In the genomic region with DNA sequence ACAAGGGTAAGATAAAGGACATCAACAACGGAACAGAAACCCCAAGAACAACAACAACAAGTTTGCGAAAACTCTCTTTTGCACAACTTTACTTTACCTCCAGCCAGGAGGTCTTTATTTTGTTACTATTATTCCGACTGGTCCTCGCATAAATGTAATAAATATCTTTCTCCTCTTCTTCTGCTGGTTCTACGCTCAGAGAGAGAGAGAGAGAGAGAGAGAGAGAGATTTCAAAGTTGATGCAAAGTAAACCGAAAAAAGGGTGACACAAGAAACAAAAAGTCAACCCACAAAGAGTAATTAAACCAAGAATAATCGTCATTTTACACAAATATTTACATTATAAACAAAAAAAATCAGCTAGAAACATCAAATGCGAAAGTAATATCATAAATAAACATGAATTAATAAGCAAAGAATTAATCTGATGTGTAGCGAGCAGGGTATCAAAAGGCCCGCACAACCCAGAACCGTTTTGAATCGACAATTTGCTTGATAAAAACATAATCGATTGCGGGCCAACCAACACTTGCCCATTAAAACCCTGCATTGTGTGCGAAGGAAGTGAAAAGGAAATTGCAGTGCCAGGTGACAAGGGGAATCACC, we compare ENCODE assay signal across 5 fruit fly cellular contexts.
TF ChIP-seq lines count a peak whose summit lies in the region.

No protein-coding gene starts in this region.

- no peak for TF ChIP-seq CTCF in whole organism, embryonic (GFP tag; optimal IDR thresholded peaks at IDR 0.05; lab: Kevin White, UChicago)

TF ChIP-seq in whole organism, adult, 20 proteins besides CTCF, POLR2A, EP300 and RAD21:
- peak; percentile 46 for TF ChIP-seq bab1 (GFP tag; optimal IDR thresholded peaks at IDR 0.05; lab: Kevin White, UChicago)
- no peak for TF ChIP-seq ovo (GFP tag; optimal IDR thresholded peaks at IDR 0.05; lab: Kevin White, UChicago)

TF ChIP-seq in whole organism, embryonic, 481 proteins besides CTCF, POLR2A, EP300 and RAD21 (continues in another document):
- TF ChIP-seq Dref (GFP tag; IDR thresholded peaks at IDR 0.05; lab: Robert Waterston, UW) (no peak), CG12769 (tag; optimal IDR thresholded peaks at IDR 0.05; lab: Kevin White, UChicago) (no peak), unpg (GFP tag; optimal IDR thresholded peaks at IDR 0.05; lab: Kevin White, UChicago) (peak; percentile 37), NK7.1 (GFP tag; optimal IDR thresholded peaks at IDR 0.05; lab: Kevin White, UChicago) (no peak), tin (GFP tag; optimal IDR thresholded peaks at IDR 0.05; lab: Kevin White, UChicago) (peak; percentile 5), CG7556 (GFP tag; optimal IDR thresholded peaks at IDR 0.05; lab: Kevin White, UChicago) (peak; percentile 2), CG7357 (GFP tag; IDR thresholded peaks at IDR 0.05; lab: Robert Waterston, UW) (no peak), CG17612 (GFP tag; IDR thresholded peaks at IDR 0.05; lab: Robert Waterston, UW) (no peak), sens-2 (GFP tag; IDR thresholded peaks at IDR 0.05; lab: Robert Waterston, UW) (no peak), zfh1 (GFP tag; IDR thresholded peaks at IDR 0.05; lab: Robert Waterston, UW) (no peak), CG3281 (GFP tag; optimal IDR thresholded peaks at IDR 0.05; lab: Kevin White, UChicago) (peak; percentile 11), slou (GFP tag; optimal IDR thresholded peaks at IDR 0.05; lab: Kevin White, UChicago) (no peak), pum (GFP tag; optimal IDR thresholded peaks at IDR 0.05; lab: Kevin White, UChicago) (peak; percentile 2), fd96Cb (tag; optimal IDR thresholded peaks at IDR 0.05; lab: Kevin White, UChicago) (no peak), CG6689 (GFP tag; IDR thresholded peaks at IDR 0.05; lab: Robert Waterston, UW) (0 out of 2 replicates have a peak, but pooled peaks have one; percentile 36), HHEX (GFP tag; optimal IDR thresholded peaks at IDR 0.05; lab: Kevin White, UChicago) (no peak), Trl (optimal IDR thresholded peaks at IDR 0.05; lab: Kevin White, UChicago) (peak; percentile 62 to 77), Trl (GFP tag; optimal IDR thresholded peaks at IDR 0.05; lab: Kevin White, UChicago) (no peak), kni (GFP tag; optimal IDR thresholded peaks at IDR 0.05; lab: Kevin White, UChicago) (no peak), CG6272 (GFP tag; IDR thresholded peaks at IDR 0.05; lab: Robert Waterston, UW) (no peak), CG7963 (GFP tag; IDR thresholded peaks at IDR 0.05; lab: Robert Waterston, UW; ENCODE audit: partially characterized antibody) (no peak)

TF ChIP-seq in whole organism, prepupa, 60 proteins besides CTCF, POLR2A, EP300 and RAD21 (continues in another document):
- TF ChIP-seq Eip93F (GFP tag; optimal IDR thresholded peaks at IDR 0.05; lab: Kevin White, UChicago): no peak
- peak; percentile 40; the same call in 1 of the 2 replicates for TF ChIP-seq Gug (GFP tag; IDR thresholded peaks at IDR 0.05; lab: Robert Waterston, UW)
- TF ChIP-seq ss (GFP tag; optimal IDR thresholded peaks at IDR 0.05; lab: Kevin White, UChicago): peak in 1 of 2 experiments; percentile 8
- TF ChIP-seq salr (GFP tag; optimal IDR thresholded peaks at IDR 0.05; lab: Kevin White, UChicago): peak; percentile 42 to 60
- peak; percentile 13 for TF ChIP-seq CG9139 (GFP tag; optimal IDR thresholded peaks at IDR 0.05; lab: Kevin White, UChicago)
- peak; percentile 59 for TF ChIP-seq CG34406 (GFP tag; optimal IDR thresholded peaks at IDR 0.05; lab: Kevin White, UChicago)
- TF ChIP-seq CG8632 (GFP tag; optimal IDR thresholded peaks at IDR 0.05; lab: Kevin White, UChicago): peak; percentile 37
- TF ChIP-seq vri (GFP tag; optimal IDR thresholded peaks at IDR 0.05; lab: Kevin White, UChicago): no peak
- TF ChIP-seq achi (GFP tag; optimal IDR thresholded peaks at IDR 0.05; lab: Kevin White, UChicago): peak; percentile 55
- peak; percentile 30 for TF ChIP-seq CG6808 (GFP tag; optimal IDR thresholded peaks at IDR 0.05; lab: Kevin White, UChicago)
- TF ChIP-seq CG16779 (tag; optimal IDR thresholded peaks at IDR 0.05; lab: Kevin White, UChicago): no peak
- peak; percentile 68 for TF ChIP-seq acj6 (GFP tag; optimal IDR thresholded peaks at IDR 0.05; lab: Kevin White, UChicago)
- TF ChIP-seq lz (GFP tag; optimal IDR thresholded peaks at IDR 0.05; lab: Kevin White, UChicago): peak; percentile 48
- TF ChIP-seq Hr39 (GFP tag; optimal IDR thresholded peaks at IDR 0.05; lab: Kevin White, UChicago): peak; percentile 53
- TF ChIP-seq CG8119 (GFP tag; IDR thresholded peaks at IDR 0.05; lab: Robert Waterston, UW): peak; percentile 47; the same call in 1 of the 3 replicates
- TF ChIP-seq CG15336 (GFP tag; IDR thresholded peaks at IDR 0.05; lab: Robert Waterston, UW): peak; percentile 33; the same call in 1 of the 2 replicates
- TF ChIP-seq svp (GFP tag; lab: Kevin White, UChicago): peak; percentile 89
- peak; percentile 15 for TF ChIP-seq Lpt (GFP tag; optimal IDR thresholded peaks at IDR 0.05; lab: Kevin White, UChicago)
- peak; percentile 60 for TF ChIP-seq Sox102F (GFP tag; optimal IDR thresholded peaks at IDR 0.05; lab: Kevin White, UChicago)
- peak; percentile 57 for TF ChIP-seq OdsH (GFP tag; optimal IDR thresholded peaks at IDR 0.05; lab: Kevin White, UChicago)

TF ChIP-seq in whole organism, pupa, 21 proteins besides CTCF, POLR2A, EP300 and RAD21:
- TF ChIP-seq gl (tag; optimal IDR thresholded peaks at IDR 0.05; lab: Kevin White, UChicago) (no peak), CG15710 (tag; optimal IDR thresholded peaks at IDR 0.05; lab: Kevin White, UChicago) (peak; percentile 38), rn (GFP tag; IDR thresholded peaks at IDR 0.05; lab: Robert Waterston, UW) (no peak), CG4496 (GFP tag; IDR thresholded peaks at IDR 0.05; lab: Robert Waterston, UW) (peak; percentile 58; the same call in 1 of the 3 replicates), Ets98B (GFP tag; IDR thresholded peaks at IDR 0.05; lab: Robert Waterston, UW) (no peak), Pif1B (GFP tag; optimal IDR thresholded peaks at IDR 0.05; lab: Kevin White, UChicago) (peak; percentile 48), CG8159 (tag; optimal IDR thresholded peaks at IDR 0.05; lab: Kevin White, UChicago) (peak; percentile 77), fd96Ca (GFP tag; IDR thresholded peaks at IDR 0.05; lab: Robert Waterston, UW) (no peak; the same call in 2 of the 3 replicates), CG8301 (tag; optimal IDR thresholded peaks at IDR 0.05; lab: Kevin White, UChicago) (peak; percentile 42), CG17806 (tag; optimal IDR thresholded peaks at IDR 0.05; lab: Kevin White, UChicago) (peak; percentile 65), EcR (GFP tag; optimal IDR thresholded peaks at IDR 0.05; lab: Kevin White, UChicago) (no peak), CG14655 (GFP tag; optimal IDR thresholded peaks at IDR 0.05; lab: Kevin White, UChicago) (peak; percentile 54), CG34367 (tag; optimal IDR thresholded peaks at IDR 0.05; lab: Kevin White, UChicago) (peak; percentile 57), CG13204 (GFP tag; optimal IDR thresholded peaks at IDR 0.05; lab: Kevin White, UChicago) (no peak), CG32121 (GFP tag; IDR thresholded peaks at IDR 0.05; lab: Robert Waterston, UW) (0 out of 2 replicates have a peak, but pooled peaks have one; percentile 23), Snoo (tag; optimal IDR thresholded peaks at IDR 0.05; lab: Kevin White, UChicago) (peak; percentile 42), CG12605 (GFP tag; IDR thresholded peaks at IDR 0.05; lab: Robert Waterston, UW) (peak; percentile 57; the same call in 1 of the 2 replicates), CG9948 (tag; optimal IDR thresholded peaks at IDR 0.05; lab: Kevin White, UChicago) (peak; percentile 52), CG10348 (GFP tag; IDR thresholded peaks at IDR 0.05; lab: Robert Waterston, UW) (no peak), Pif1A (GFP tag; optimal IDR thresholded peaks at IDR 0.05; lab: Kevin White, UChicago) (peak; percentile 54), D1 (tag; optimal IDR thresholded peaks at IDR 0.05; lab: Kevin White, UChicago) (peak; percentile 12)

TF ChIP-seq in whole organism, wandering third instar larva, 38 proteins besides CTCF, POLR2A, EP300 and RAD21:
- TF ChIP-seq Hr83 (GFP tag; optimal IDR thresholded peaks at IDR 0.05; lab: Kevin White, UChicago; ENCODE audit: poor library complexity, severe bottlenecking) (no peak), fru (GFP tag; optimal IDR thresholded peaks at IDR 0.05; lab: Kevin White, UChicago) (peak; percentile 43), Sp1 (GFP tag; optimal IDR thresholded peaks at IDR 0.05; lab: Kevin White, UChicago) (peak; percentile 9), dsf (GFP tag; optimal IDR thresholded peaks at IDR 0.05; lab: Kevin White, UChicago; ENCODE audit: borderline replicate concordance) (no peak), foxo (GFP tag; optimal IDR thresholded peaks at IDR 0.05; lab: Kevin White, UChicago) (peak in 1 of 2 experiments; percentile 33), OdsH (GFP tag; optimal IDR thresholded peaks at IDR 0.05; lab: Kevin White, UChicago) (peak; percentile 18), woc (GFP tag; optimal IDR thresholded peaks at IDR 0.05; lab: Kevin White, UChicago) (peak; percentile 51), rgr (GFP tag; optimal IDR thresholded peaks at IDR 0.05; lab: Kevin White, UChicago) (peak; percentile 48), br (GFP tag; optimal IDR thresholded peaks at IDR 0.05; lab: Kevin White, UChicago) (peak; percentile 36), Dfd (GFP tag; optimal IDR thresholded peaks at IDR 0.05; lab: Kevin White, UChicago) (no peak), Dif (GFP tag; optimal IDR thresholded peaks at IDR 0.05; lab: Kevin White, UChicago; ENCODE audit: partially characterized antibody) (no peak), tai (GFP tag; optimal IDR thresholded peaks at IDR 0.05; lab: Kevin White, UChicago) (no peak), sage (GFP tag; optimal IDR thresholded peaks at IDR 0.05; lab: Kevin White, UChicago) (peak; percentile 24), h (GFP tag; optimal IDR thresholded peaks at IDR 0.05; lab: Kevin White, UChicago) (peak; percentile 45), psq (GFP tag; optimal IDR thresholded peaks at IDR 0.05; lab: Kevin White, UChicago) (peak; percentile 10), Jra (GFP tag; optimal IDR thresholded peaks at IDR 0.05; lab: Kevin White, UChicago) (no peak), Rel (GFP tag; optimal IDR thresholded peaks at IDR 0.05; lab: Kevin White, UChicago) (no peak), Rel (tag; optimal IDR thresholded peaks at IDR 0.05; lab: Kevin White, UChicago) (peak; percentile 50)
